Worm (Caenorhabditis elegans) whole organism, early embryonic: ENCODE results near the gene F23B2.10.

ENCODE experiments used
- ama-1 ChIP-seq: fragments of 150-350 bp; optimal IDR thresholded peaks from 2 replicates; lab custom pipeline; 2014
- ceh-13 ChIP-seq: fragments of 200-800 bp; sonication (Bioruptor generic); optimal IDR thresholded peaks from 2 replicates; lab custom pipeline; 2018; ENCODE audit warnings: mild to moderate bottlenecking, missing genetic modification characterization, missing compliant biosample characterization
- tra-4 ChIP-seq: sonication (generic microtip); optimal IDR thresholded peaks from 2 replicates; lab custom pipeline; 2017; ENCODE audit warnings: missing genetic modification characterization, missing compliant biosample characterization

- TF ChIP-seq ama-1 (lab: Kevin White, UChicago) (no peak), tra-4 (no peak), ceh-13 (GFP tag; lab: Kevin White, UChicago) (no peak)
These were observed 40.1 kb downstream of the F23B2.10 start for ce11 chrIV:9114078-9114477.
